Fruit fly (Drosophila melanogaster) whole organism, wandering third instar larva: ENCODE measurements around the gene CG14891.

Experiments used
- Hr83 ChIP-seq: fragments of 200-300 bp; sonication (Bioruptor generic); optimal IDR thresholded peaks from 2 replicates; lab custom pipeline; 2016; ENCODE audit warnings: missing biosample characterization, mild to moderate bottlenecking, missing genetic modification characterization, moderate library complexity; ENCODE audit not compliant: poor library complexity, severe bottlenecking
- Mio ChIP-seq: sonication (Bioruptor generic); optimal IDR thresholded peaks from 2 replicates; lab custom pipeline; 2016; ENCODE audit warnings: missing biosample characterization, missing genetic modification characterization
- br ChIP-seq: fragments of 200-800 bp; sonication (Bioruptor generic); optimal IDR thresholded peaks from 2 replicates; lab custom pipeline; 2016; ENCODE audit warnings: missing biosample characterization, missing genetic modification characterization
- dl ChIP-seq, 2 experiments: fragments of 175-275, 200-275 bp in 1 of 2; fragments of 200-275 bp in 1 of 2; sonication (Bioruptor generic); optimal IDR thresholded peaks; lab custom pipeline; 2018; ENCODE audit warnings: mild to moderate bottlenecking in 2 of 2, missing biosample characterization in 2 of 2, missing genetic modification characterization in 2 of 2, moderate library complexity in 2 of 2; ENCODE audit not compliant: partially characterized antibody in 2 of 2, insufficient read depth in 1 of 2
- ey ChIP-seq: fragments of 200-800 bp; sonication (Bioruptor generic); optimal IDR thresholded peaks from 2 replicates; lab custom pipeline; 2016; ENCODE audit warnings: missing biosample characterization, missing genetic modification characterization
- psq ChIP-seq: fragments of 200-800 bp; sonication (Bioruptor generic); optimal IDR thresholded peaks from 3 replicates; lab custom pipeline; 2017; ENCODE audit warnings: missing biosample characterization, mild to moderate bottlenecking, missing genetic modification characterization, moderate library complexity
- sage ChIP-seq: fragments of 200-800 bp; sonication (Bioruptor generic); optimal IDR thresholded peaks from 2 replicates; lab custom pipeline; 2016; ENCODE audit warnings: missing biosample characterization, mild to moderate bottlenecking, missing genetic modification characterization
- sv ChIP-seq: fragments of 200-800 bp; sonication (Bioruptor generic); optimal IDR thresholded peaks from 3 replicates; lab custom pipeline; 2016; ENCODE audit warnings: missing biosample characterization, missing genetic modification characterization

- TF ChIP-seq dl (GFP tag; optimal IDR thresholded peaks at IDR 0.05; lab: Kevin White, UChicago; ENCODE audit: insufficient read depth in 1 of 2, partially characterized antibody in 2 of 2): no peak
- TF ChIP-seq sage (GFP tag; lab: Kevin White, UChicago): no peak
- TF ChIP-seq ey (GFP tag; lab: Kevin White, UChicago): no peak
- TF ChIP-seq br (GFP tag; lab: Kevin White, UChicago): no peak
- TF ChIP-seq psq (GFP tag; lab: Kevin White, UChicago): no peak
- TF ChIP-seq Hr83 (GFP tag; lab: Kevin White, UChicago): no peak
- TF ChIP-seq sv (GFP tag; lab: Kevin White, UChicago): no peak
- TF ChIP-seq Mio: no peak
Measured at dm6 chr3R:16605929-16606328, 34.6 kb downstream of the CG14891 start.
